Worm (Caenorhabditis elegans): ENCODE results near the gene sto-5.

DNA sequence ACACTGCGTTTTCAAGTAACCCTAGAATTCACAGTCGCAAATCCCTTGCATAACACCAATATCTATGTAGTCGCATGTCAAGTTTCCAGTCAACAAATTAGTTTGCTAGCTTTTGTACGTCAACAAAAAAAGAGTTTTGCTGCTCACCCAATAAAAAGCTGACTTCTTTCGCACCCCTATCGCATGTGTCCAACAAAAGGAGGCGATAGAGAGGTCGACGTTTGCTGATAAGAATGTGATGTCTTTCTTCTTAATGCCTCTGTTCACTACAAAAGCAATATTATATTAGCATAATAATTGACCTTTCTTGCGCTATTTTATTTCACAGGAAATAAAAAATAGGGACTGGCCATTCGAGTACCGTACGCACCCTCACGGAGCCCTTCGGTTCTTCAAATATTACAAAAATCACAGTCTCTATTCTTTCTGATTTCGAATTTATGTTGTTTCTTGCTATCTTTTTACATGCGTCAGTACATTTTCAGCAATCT, 34.7 kb upstream of the sto-5 start, which contains the start of gene T20F7.3:
- TF ChIP-seq vab-15 (tag; optimal IDR thresholded peaks at IDR 0.05): no peak
- no peak for TF ChIP-seq fos-1 (tag; optimal IDR thresholded peaks at IDR 0.05)
- peak; percentile 33 for TF ChIP-seq elt-2 (tag; optimal IDR thresholded peaks at IDR 0.05)
